Fruit fly (Drosophila melanogaster): Measurements from ENCODE around the gene Dnaaf5.
A peak's percentile ranks its signal among the peaks of the same experiment; 100 is the strongest.

Dnaaf5 gene

dm6 chr3R:14382312-14383046 lies 20.9 kb upstream of the Dnaaf5 start (continued):
- TF ChIP-seq Dll (GFP tag; IDR thresholded peaks at IDR 0.05; ENCODE audit: partially characterized antibody), result 0 out of 4 replicates have a peak, but pooled peaks have one; percentile 24
- peak; percentile 92 for TF ChIP-seq Hmr (GFP tag; optimal IDR thresholded peaks at IDR 0.05)
- peak; percentile 83 for TF ChIP-seq Oli (tag; optimal IDR thresholded peaks at IDR 0.05)
- no peak for TF ChIP-seq zfh2 (GFP tag; optimal IDR thresholded peaks at IDR 0.05)
- TF ChIP-seq Xbp1 (GFP tag; optimal IDR thresholded peaks at IDR 0.05), result peak; percentile 75
- no peak for TF ChIP-seq H2.0 (GFP tag; IDR thresholded peaks at IDR 0.05)
- peak; percentile 33 for TF ChIP-seq CG4854 (GFP tag; optimal IDR thresholded peaks at IDR 0.05)
- TF ChIP-seq row (GFP tag; IDR thresholded peaks at IDR 0.05), result peak; percentile 75
- TF ChIP-seq CG5180 (GFP tag; optimal IDR thresholded peaks at IDR 0.05), result peak; percentile 46
- TF ChIP-seq CG6689 (GFP tag; IDR thresholded peaks at IDR 0.05), result peak; percentile 80
- TF ChIP-seq CG43689 (GFP tag; IDR thresholded peaks at IDR 0.05), result no peak
- TF ChIP-seq Six4 (GFP tag; optimal IDR thresholded peaks at IDR 0.05), result peak; percentile 63
- peak; percentile 90 for TF ChIP-seq CG10147 (GFP tag; optimal IDR thresholded peaks at IDR 0.05)
- peak; percentile 85 for TF ChIP-seq CG18262 (tag; optimal IDR thresholded peaks at IDR 0.05)
- peak; percentile 37 for TF ChIP-seq CG2116 (GFP tag; optimal IDR thresholded peaks at IDR 0.05)
- peak; percentile 82 for TF ChIP-seq bcd (GFP tag; optimal IDR thresholded peaks at IDR 0.05)
- peak; percentile 21 for TF ChIP-seq CG3838 (GFP tag; optimal IDR thresholded peaks at IDR 0.05)
- 0 out of 2 replicates have a peak, but pooled peaks have one; percentile 8 for TF ChIP-seq Taf1 (GFP tag; IDR thresholded peaks at IDR 0.05)
- TF ChIP-seq Hr51 (GFP tag; optimal IDR thresholded peaks at IDR 0.05), result peak in 1 of 2 experiments; percentile 90
- peak; percentile 50 for TF ChIP-seq slou (GFP tag; optimal IDR thresholded peaks at IDR 0.05)
- TF ChIP-seq dan (GFP tag; IDR thresholded peaks at IDR 0.05), result no peak
- peak; percentile 73 for TF ChIP-seq yki (optimal IDR thresholded peaks at IDR 0.05)
- TF ChIP-seq prd (optimal IDR thresholded peaks at IDR 0.05), result no peak
- TF ChIP-seq prd (GFP tag; IDR thresholded peaks at IDR 0.05), result peak; percentile 69
- TF ChIP-seq Nf-YB (GFP tag; optimal IDR thresholded peaks at IDR 0.05), result peak; percentile 61
- peak; percentile 26 for TF ChIP-seq corto (GFP tag; optimal IDR thresholded peaks at IDR 0.05)
- TF ChIP-seq Drgx (GFP tag; IDR thresholded peaks at IDR 0.05), result peak; percentile 76
- TF ChIP-seq MESR4 (GFP tag; optimal IDR thresholded peaks at IDR 0.05), result no peak
- TF ChIP-seq az2 (GFP tag; optimal IDR thresholded peaks at IDR 0.05), result peak; percentile 75
- TF ChIP-seq lab (GFP tag; optimal IDR thresholded peaks at IDR 0.05), result peak; percentile 92
- peak; percentile 72 for TF ChIP-seq ind (GFP tag; optimal IDR thresholded peaks at IDR 0.05)
- TF ChIP-seq Max (GFP tag; optimal IDR thresholded peaks at IDR 0.05), result peak; percentile 58
- TF ChIP-seq slbo (GFP tag; IDR thresholded peaks at IDR 0.05), result peak; percentile 73
- TF ChIP-seq Bteb2 (GFP tag; optimal IDR thresholded peaks at IDR 0.05), result peak; percentile 37
- TF ChIP-seq tio (GFP tag; optimal IDR thresholded peaks at IDR 0.05), result peak; percentile 68
- TF ChIP-seq salm (tag; optimal IDR thresholded peaks at IDR 0.05), result peak; percentile 62
- peak; percentile 18 for TF ChIP-seq CrebB (tag; optimal IDR thresholded peaks at IDR 0.05)
- no peak for TF ChIP-seq pros (GFP tag; optimal IDR thresholded peaks at IDR 0.05)
- peak; percentile 47 for TF ChIP-seq Fer2 (tag; optimal IDR thresholded peaks at IDR 0.05)
- TF ChIP-seq Ptx1 (GFP tag; IDR thresholded peaks at IDR 0.05), result peak; percentile 72
- peak; percentile 68 for TF ChIP-seq Chrac-16 (GFP tag; optimal IDR thresholded peaks at IDR 0.05)
- TF ChIP-seq eve (GFP tag; optimal IDR thresholded peaks at IDR 0.05), result peak in 1 of 2 experiments; percentile 92
- peak; percentile 70 for TF ChIP-seq CG6765 (GFP tag; optimal IDR thresholded peaks at IDR 0.05)
- no peak for TF ChIP-seq hkb (optimal IDR thresholded peaks at IDR 0.05)
- TF ChIP-seq hkb (GFP tag; IDR thresholded peaks at IDR 0.05), result peak; percentile 81
- TF ChIP-seq toy (GFP tag; IDR thresholded peaks at IDR 0.05), result 0 out of 2 replicates have a peak, but pooled peaks have one; percentile 24
- TF ChIP-seq Gsc (GFP tag; IDR thresholded peaks at IDR 0.05), result no peak
- TF ChIP-seq wek (GFP tag; optimal IDR thresholded peaks at IDR 0.05), result no peak
- no peak for TF ChIP-seq GATAe (GFP tag; conservative IDR thresholded peaks at IDR 0.05)
- TF ChIP-seq Opbp (GFP tag; IDR thresholded peaks at IDR 0.05; ENCODE audit: partially characterized antibody), result no peak
